Worm (Caenorhabditis elegans) whole organism, mixed stage, embryonic: ENCODE data around the gene F52E10.2.

ENCODE experiments used
- M03D4.4 ChIP-seq: sonication (generic microtip); optimal IDR thresholded peaks from 2 replicates; lab custom pipeline; 2017; ENCODE audit warnings: mild to moderate bottlenecking, missing genetic modification characterization, missing compliant biosample characterization
- bed-3 ChIP-seq: fragments of 200-800 bp; sonication (Bioruptor generic); optimal IDR thresholded peaks from 3 replicates; lab custom pipeline; 2018; ENCODE audit warnings: mild to moderate bottlenecking, missing genetic modification characterization, moderate library complexity, missing compliant biosample characterization
- blmp-1 ChIP-seq: fragments of 150-350 bp; optimal IDR thresholded peaks from 2 replicates; lab custom pipeline; 2014; ENCODE audit warnings: missing biosample characterization, missing genetic modification characterization
- ceh-39 ChIP-seq: fragments of 150-350 bp; optimal IDR thresholded peaks from 2 replicates; lab custom pipeline; 2014; ENCODE audit warnings: missing biosample characterization, missing genetic modification characterization
- ceh-43 ChIP-seq: fragments of 200-800 bp; sonication (Bioruptor generic); optimal IDR thresholded peaks from 2 replicates; lab custom pipeline; 2018; ENCODE audit warnings: mild to moderate bottlenecking, missing genetic modification characterization, moderate library complexity, missing compliant biosample characterization
- ces-1 ChIP-seq: fragments of 150-350 bp; optimal IDR thresholded peaks from 2 replicates; lab custom pipeline; 2014; ENCODE audit warnings: missing biosample characterization, missing genetic modification reagents, missing genetic modification characterization
- drap-1 ChIP-seq: fragments of 200-800 bp; sonication (Bioruptor generic); optimal IDR thresholded peaks from 3 replicates; lab custom pipeline; 2018; ENCODE audit warnings: mild to moderate bottlenecking, missing genetic modification characterization, missing compliant biosample characterization
- elt-1 ChIP-seq: sonication (generic microtip); optimal IDR thresholded peaks from 2 replicates; lab custom pipeline; 2017; ENCODE audit warnings: missing genetic modification characterization, mild to moderate bottlenecking, missing compliant biosample characterization, antibody characterized with exemption, moderate library complexity, borderline replicate concordance; ENCODE audit not compliant: insufficient read depth
- elt-3 ChIP-seq: fragments of 150-350 bp; optimal IDR thresholded peaks from 2 replicates; lab custom pipeline; 2014; ENCODE audit warnings: missing biosample characterization, missing genetic modification characterization
- flh-1 ChIP-seq: fragments of 200-800 bp; sonication (Bioruptor generic); optimal IDR thresholded peaks from 2 replicates; lab custom pipeline; 2018; ENCODE audit warnings: mild to moderate bottlenecking, missing genetic modification characterization, moderate library complexity, missing compliant biosample characterization
- hlh-1 ChIP-seq: fragments of 150-350 bp; optimal IDR thresholded peaks from 2 replicates; lab custom pipeline; 2014; ENCODE audit warnings: missing biosample characterization, missing genetic modification reagents, missing genetic modification characterization
- lin-32 ChIP-seq: fragments of 200-800 bp; sonication (Bioruptor generic); optimal IDR thresholded peaks from 2 replicates; lab custom pipeline; 2018; ENCODE audit warnings: mild to moderate bottlenecking, missing genetic modification characterization, missing compliant biosample characterization
- lsy-2 ChIP-seq: fragments of 150-350 bp; optimal IDR thresholded peaks from 2 replicates; lab custom pipeline; 2014; ENCODE audit warnings: missing biosample characterization, missing genetic modification characterization
- mab-5 ChIP-seq: fragments of 150-350 bp; optimal IDR thresholded peaks from 2 replicates; lab custom pipeline; 2014; ENCODE audit warnings: missing biosample characterization, missing genetic modification characterization
- mep-1 ChIP-seq: fragments of 150-350 bp; optimal IDR thresholded peaks from 2 replicates; lab custom pipeline; 2017; ENCODE audit warnings: missing biosample characterization, missing genetic modification reagents, missing genetic modification characterization, inconsistent platforms
- mls-2 ChIP-seq: sonication (generic microtip); optimal IDR thresholded peaks from 2 replicates; lab custom pipeline; 2016; ENCODE audit warnings: mild to moderate bottlenecking, missing genetic modification characterization, moderate library complexity, missing compliant biosample characterization
- nhr-12 ChIP-seq: fragments of 150-350 bp; optimal IDR thresholded peaks from 2 replicates; lab custom pipeline; 2014; ENCODE audit warnings: missing biosample characterization, missing genetic modification characterization
- nhr-2 ChIP-seq: fragments of 150-350 bp; optimal IDR thresholded peaks from 2 replicates; lab custom pipeline; 2014; ENCODE audit warnings: missing biosample characterization, missing genetic modification characterization
- nhr-237 ChIP-seq: fragments of 150-350 bp; optimal IDR thresholded peaks from 2 replicates; lab custom pipeline; 2014; ENCODE audit warnings: missing biosample characterization, missing genetic modification characterization
- nhr-28 ChIP-seq: fragments of 150-350 bp; optimal IDR thresholded peaks from 2 replicates; lab custom pipeline; 2014; ENCODE audit warnings: missing biosample characterization, missing genetic modification characterization
- nhr-76 ChIP-seq: sonication (generic microtip); optimal IDR thresholded peaks from 2 replicates; lab custom pipeline; 2017; ENCODE audit warnings: missing biosample characterization, missing genetic modification characterization
- pha-4 ChIP-seq: fragments of 150-350 bp; optimal IDR thresholded peaks from 2 replicates; lab custom pipeline; 2018; ENCODE audit warnings: missing biosample characterization, missing genetic modification reagents, missing genetic modification characterization
- snpc-4 ChIP-seq: fragments of 150-350 bp; optimal IDR thresholded peaks from 2 replicates; lab custom pipeline; 2014; ENCODE audit warnings: missing biosample characterization, missing genetic modification characterization
- sptf-1 ChIP-seq: sonication (generic microtip); optimal IDR thresholded peaks from 2 replicates; lab custom pipeline; 2017; ENCODE audit warnings: mild to moderate bottlenecking, missing genetic modification characterization, moderate library complexity, missing compliant biosample characterization
- tbx-8 ChIP-seq: fragments of 200-800 bp; sonication (Bioruptor generic); optimal IDR thresholded peaks from 2 replicates; lab custom pipeline; 2018; ENCODE audit warnings: mild to moderate bottlenecking, missing genetic modification characterization, moderate library complexity, missing compliant biosample characterization
- unc-120 ChIP-seq: sonication (generic microtip); optimal IDR thresholded peaks from 2 replicates; lab custom pipeline; 2017; ENCODE audit warnings: missing genetic modification characterization, missing compliant biosample characterization; ENCODE audit not compliant: poor library complexity, severe bottlenecking
- unc-39 ChIP-seq: fragments of 150-350 bp; optimal IDR thresholded peaks from 2 replicates; lab custom pipeline; 2014; ENCODE audit warnings: missing biosample characterization, missing genetic modification characterization
- unc-62 ChIP-seq: fragments of 150-350 bp; optimal IDR thresholded peaks from 2 replicates; lab custom pipeline; 2014; ENCODE audit warnings: missing biosample characterization, missing genetic modification reagents, missing genetic modification characterization
- zip-8 ChIP-seq: fragments of 150-350 bp; optimal IDR thresholded peaks from 2 replicates; lab custom pipeline; 2014; ENCODE audit warnings: missing biosample characterization, missing genetic modification characterization
- ztf-11 ChIP-seq: fragments of 150-350 bp; optimal IDR thresholded peaks from 2 replicates; lab custom pipeline; 2014; ENCODE audit warnings: missing biosample characterization, missing genetic modification characterization

F52E10.2 gene

DNA sequence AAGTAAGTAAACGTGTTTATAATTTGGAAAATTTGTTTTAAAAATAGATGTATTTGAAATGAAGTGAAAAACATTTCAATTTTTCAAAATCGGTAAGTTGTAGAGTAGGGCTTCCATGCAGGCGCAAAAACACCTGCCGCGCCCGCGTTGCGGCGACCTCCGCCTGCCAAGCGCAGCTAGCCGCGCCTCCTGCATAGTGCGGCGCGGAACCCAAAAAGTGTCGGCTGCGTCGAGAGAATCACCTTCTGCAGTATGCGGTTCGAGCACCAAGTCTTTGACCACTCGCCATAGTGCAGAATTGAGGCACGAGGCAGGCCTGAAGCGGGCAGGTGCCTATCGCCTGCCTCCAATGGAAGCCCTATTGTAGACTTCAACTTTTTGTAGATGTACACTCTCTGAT lies 26.7 kb upstream of the F52E10.2 start:
- TF ChIP-seq sptf-1 (tag; lab: Kevin White, UChicago) (no peak), unc-120 (tag; lab: Kevin White, UChicago) (no peak), tbx-8 (GFP tag; lab: Kevin White, UChicago) (no peak), mls-2 (no peak), hlh-1 (no peak), zip-8 (tag; lab: Kevin White, UChicago) (no peak), flh-1 (no peak), nhr-12 (no peak)

DNA sequence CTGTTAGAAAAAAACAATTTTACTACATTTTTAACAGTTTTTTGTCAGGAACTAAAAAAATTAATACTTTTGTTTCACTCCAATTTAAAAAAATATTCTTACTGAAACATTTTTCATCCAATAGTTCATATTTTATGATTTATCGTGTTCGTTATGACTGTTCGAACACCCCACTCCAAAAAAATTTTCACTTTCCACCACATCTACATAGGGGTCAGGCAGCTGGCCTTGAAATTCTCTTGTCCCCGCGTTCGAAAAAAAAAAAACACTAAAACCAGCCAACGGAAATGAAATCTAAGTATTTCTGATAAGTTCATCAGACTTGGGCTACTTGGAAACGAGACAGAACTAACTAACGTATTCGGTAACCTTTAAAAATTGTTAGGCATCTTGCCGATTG lies 23.2 kb upstream of the F52E10.2 start, which contains the start of gene twk-22:
twk-22 (plus strand) TSS at position 301 of the 400 bp plus-strand sequence.
- no peak for TF ChIP-seq mab-5 (tag; lab: Kevin White, UChicago)

DNA sequence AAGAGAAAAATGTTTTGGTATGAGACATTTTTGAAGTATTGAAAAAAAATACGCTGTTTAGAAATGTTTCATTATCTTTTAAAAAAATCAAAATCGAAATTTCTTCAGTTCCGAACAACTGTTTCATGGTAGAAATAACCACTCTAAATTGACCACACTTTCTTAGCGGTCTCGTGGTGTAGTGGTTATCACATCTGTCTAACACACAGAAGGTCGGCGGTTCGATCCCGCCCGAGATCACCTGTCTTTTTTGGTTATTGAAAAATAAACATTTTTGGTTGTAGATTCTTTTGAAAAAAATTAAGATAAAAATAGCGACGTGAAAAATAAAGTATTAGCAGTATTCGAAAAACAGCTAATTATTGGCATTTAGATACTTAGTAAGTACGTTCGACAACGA lies 17.4 kb upstream of the F52E10.2 start:
- TF ChIP-seq nhr-237 (tag; lab: Kevin White, UChicago) (no peak), zip-8 (tag; lab: Kevin White, UChicago) (no peak), nhr-28 (tag; lab: Kevin White, UChicago) (no peak), unc-39 (tag; lab: Kevin White, UChicago) (no peak), snpc-4 (no peak), nhr-2 (tag; lab: Kevin White, UChicago) (no peak), pha-4 (tag; lab: Kevin White, UChicago) (no peak), sptf-1 (tag; lab: Kevin White, UChicago) (no peak), tbx-8 (GFP tag; lab: Kevin White, UChicago) (no peak), elt-1 (tag; lab: Kevin White, UChicago) (no peak), flh-1 (no peak), drap-1 (no peak), elt-3 (tag; lab: Kevin White, UChicago) (no peak), lin-32 (GFP tag; lab: Kevin White, UChicago) (no peak), mep-1 (tag; lab: Kevin White, UChicago) (no peak), blmp-1 (no peak), nhr-76 (tag; lab: Kevin White, UChicago) (no peak), mls-2 (no peak), ztf-11 (tag; lab: Kevin White, UChicago) (no peak), bed-3 (GFP tag; lab: Kevin White, UChicago) (no peak)

DNA sequence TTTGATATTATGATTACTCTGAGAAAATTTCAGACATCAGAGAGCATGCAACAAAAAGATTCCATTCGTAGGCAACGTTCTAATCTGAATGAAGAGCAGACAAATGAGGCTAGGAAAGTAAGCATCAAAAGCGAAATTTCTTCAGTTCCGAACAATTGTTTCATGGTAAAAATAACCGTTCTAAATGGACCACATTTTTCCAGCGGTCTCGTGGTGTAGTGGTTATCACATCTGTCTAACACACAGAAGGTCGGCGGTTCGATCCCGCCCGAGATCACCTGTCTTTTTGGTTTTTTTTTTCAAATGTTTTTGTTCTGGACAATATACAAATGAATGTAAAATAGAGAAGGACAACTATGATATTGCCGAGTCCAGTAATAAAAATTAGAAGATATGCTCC lies 16.9 kb upstream of the F52E10.2 start, which contains the start of gene twk-21:
twk-21 (plus strand) TSS at position 34 of the 400 bp plus-strand sequence.
- TF ChIP-seq nhr-237 (tag; lab: Kevin White, UChicago) (no peak), ceh-39 (no peak), tbx-8 (GFP tag; lab: Kevin White, UChicago) (no peak), flh-1 (no peak), unc-39 (tag; lab: Kevin White, UChicago) (no peak), lsy-2 (tag; lab: Kevin White, UChicago) (no peak), lin-32 (GFP tag; lab: Kevin White, UChicago) (no peak), unc-62 (GFP tag; lab: Kevin White, UChicago) (no peak), ces-1 (GFP tag; lab: Kevin White, UChicago) (no peak), pha-4 (tag; lab: Kevin White, UChicago) (no peak), ztf-11 (tag; lab: Kevin White, UChicago) (no peak), ceh-43 (GFP tag; lab: Kevin White, UChicago) (no peak), mab-5 (tag; lab: Kevin White, UChicago) (no peak), mls-2 (no peak), zip-8 (tag; lab: Kevin White, UChicago) (no peak), hlh-1 (no peak), snpc-4 (no peak)

DNA sequence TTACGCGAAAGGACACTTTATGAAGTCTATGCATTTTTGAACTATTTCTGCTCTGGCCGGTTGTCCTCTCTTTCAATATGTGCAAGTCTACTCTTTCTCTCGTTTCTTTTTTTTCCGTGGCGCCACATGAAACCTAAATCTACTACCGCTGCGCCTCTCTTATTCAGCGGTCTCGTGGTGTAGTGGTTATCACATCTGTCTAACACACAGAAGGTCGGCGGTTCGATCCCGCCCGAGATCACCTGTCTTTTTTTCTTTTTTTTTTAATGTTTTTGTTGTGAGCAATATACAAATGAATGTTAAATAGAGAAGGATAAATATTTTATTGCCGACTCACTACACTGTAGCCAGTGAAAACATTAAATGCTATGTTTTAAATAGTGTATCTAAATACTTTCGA lies 15.2 kb upstream of the F52E10.2 start:
- TF ChIP-seq nhr-237 (tag; lab: Kevin White, UChicago) (no peak), sptf-1 (tag; lab: Kevin White, UChicago) (peak; percentile 44), bed-3 (GFP tag; lab: Kevin White, UChicago) (peak; percentile 19), lsy-2 (tag; lab: Kevin White, UChicago) (no peak), pha-4 (tag; lab: Kevin White, UChicago) (no peak), unc-120 (tag; lab: Kevin White, UChicago) (peak; percentile 7), elt-3 (tag; lab: Kevin White, UChicago) (no peak)

DNA sequence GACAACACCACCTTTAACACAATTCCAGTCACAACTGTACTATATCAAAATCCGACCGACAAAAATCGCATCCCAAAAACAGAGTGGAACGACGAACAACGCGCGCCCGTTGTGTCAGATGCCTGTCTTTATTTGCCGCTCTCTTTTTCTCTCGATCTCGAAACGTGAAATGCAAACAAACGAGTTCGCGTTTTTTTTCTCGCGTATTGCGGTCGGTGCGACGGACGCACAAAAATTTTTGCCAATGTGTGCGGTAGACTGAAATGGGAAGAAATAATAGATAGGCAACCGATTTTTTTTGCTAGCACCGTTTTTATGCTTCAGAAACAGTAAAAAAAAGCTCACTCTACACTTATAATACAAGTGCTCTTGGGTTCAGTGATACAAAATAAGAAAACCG lies 14.1 kb upstream of the F52E10.2 start:
- TF ChIP-seq nhr-2 (tag; lab: Kevin White, UChicago) (no peak), drap-1 (no peak), unc-39 (tag; lab: Kevin White, UChicago) (no peak), mep-1 (tag; lab: Kevin White, UChicago) (no peak), M03D4.4 (tag; lab: Kevin White, UChicago) (no peak), nhr-12 (no peak)
